Fruit fly (Drosophila melanogaster) whole organism, embryonic: ENCODE data around the gene dao.

ENCODE experiments used
- Atf6 ChIP-seq: fragments of 200-800 bp; sonication (Bioruptor generic); IDR thresholded peaks from 2 replicates; pipeline ENCODE4 v1.3.6; 2022; ENCODE audit warnings: missing biosample characterization, missing genetic modification characterization
- CG10543 ChIP-seq: fragments of 200-800 bp; sonication (Bioruptor generic); optimal IDR thresholded peaks from 3 replicates; lab custom pipeline; 2017; ENCODE audit warnings: missing biosample characterization, mild to moderate bottlenecking, missing genetic modification characterization, moderate library complexity
- CG11504 ChIP-seq: fragments of 200-800 bp; sonication (Bioruptor generic); optimal IDR thresholded peaks from 3 replicates; lab custom pipeline; 2019; ENCODE audit warnings: missing biosample characterization, mild to moderate bottlenecking, missing genetic modification characterization, moderate library complexity
- CG12942 ChIP-seq: fragments of 200-800 bp; sonication (Bioruptor generic); optimal IDR thresholded peaks from 3 replicates; lab custom pipeline; 2016; ENCODE audit warnings: missing biosample characterization, missing genetic modification characterization
- CG15011 ChIP-seq: fragments of 200-800 bp; sonication (Bioruptor generic); optimal IDR thresholded peaks from 3 replicates; lab custom pipeline; 2018; ENCODE audit warnings: missing biosample characterization, mild to moderate bottlenecking, missing genetic modification characterization
- CG15269 ChIP-seq: fragments of 200-800 bp; sonication (Bioruptor generic); optimal IDR thresholded peaks from 2 replicates; lab custom pipeline; 2018; ENCODE audit warnings: missing biosample characterization, mild to moderate bottlenecking, missing genetic modification characterization, moderate library complexity
- CG18764 ChIP-seq: fragments of 200-800 bp; sonication (Bioruptor generic); optimal IDR thresholded peaks from 3 replicates; lab custom pipeline; 2016; ENCODE audit warnings: missing biosample characterization, missing genetic modification characterization
- CG2120 ChIP-seq: fragments of 200-800 bp; sonication (Bioruptor generic); optimal IDR thresholded peaks from 3 replicates; lab custom pipeline; 2016; ENCODE audit warnings: missing biosample characterization, missing genetic modification characterization
- CG31365 ChIP-seq: fragments of 200-800 bp; sonication (Bioruptor generic); optimal IDR thresholded peaks from 2 replicates; lab custom pipeline; 2018; ENCODE audit warnings: missing biosample characterization, mild to moderate bottlenecking, missing genetic modification characterization
- CG7928 ChIP-seq: fragments of 200-800 bp; sonication (Bioruptor generic); optimal IDR thresholded peaks from 2 replicates; lab custom pipeline; 2017; ENCODE audit warnings: missing biosample characterization, mild to moderate bottlenecking, missing genetic modification characterization
- CG7963 ChIP-seq: fragments of 200-800 bp; sonication (Bioruptor generic); IDR thresholded peaks from 3 replicates; pipeline ENCODE4 v1.3.6; 2022; ENCODE audit warnings: missing biosample characterization, missing genetic modification characterization; ENCODE audit not compliant: partially characterized antibody
- CG8281 ChIP-seq: fragments of 200-800 bp; sonication (Bioruptor generic); optimal IDR thresholded peaks from 2 replicates; lab custom pipeline; 2018; ENCODE audit warnings: missing biosample characterization, mild to moderate bottlenecking, missing genetic modification characterization, moderate library complexity
- CG8290 ChIP-seq, 3 experiments: fragments of 200-800 bp; sonication (Bioruptor generic); optimal IDR thresholded peaks; 2 replicates each; lab custom pipeline; 2016 to 2019; ENCODE audit warnings: missing biosample characterization in 3 of 3, missing genetic modification characterization in 3 of 3, mild to moderate bottlenecking in 2 of 3, moderate library complexity in 1 of 3
- Chrac-16 ChIP-seq: fragments of 200-800 bp; sonication (Bioruptor generic); optimal IDR thresholded peaks from 3 replicates; lab custom pipeline; 2016; ENCODE audit warnings: missing biosample characterization, missing genetic modification characterization
- CrebB ChIP-seq: fragments of 200-800 bp; sonication (Bioruptor generic); optimal IDR thresholded peaks from 3 replicates; lab custom pipeline; 2018; ENCODE audit warnings: missing biosample characterization, mild to moderate bottlenecking, missing genetic modification characterization
- Dp ChIP-seq: fragments of 200-800 bp; sonication (Bioruptor generic); optimal IDR thresholded peaks from 2 replicates; lab custom pipeline; 2018; ENCODE audit warnings: missing biosample characterization, mild to moderate bottlenecking, missing genetic modification characterization, moderate library complexity
- Hmx ChIP-seq: fragments of 200-800 bp; sonication (Bioruptor generic); optimal IDR thresholded peaks from 2 replicates; lab custom pipeline; 2016; ENCODE audit warnings: missing biosample characterization, missing genetic modification characterization
- Hr78 ChIP-seq, 2 experiments: fragments of 200-800 bp in 1 of 2; fragments of >200 bp in 1 of 2; sonication (Bioruptor generic) in 1 of 2; optimal IDR thresholded peaks; 2 replicates each; lab custom pipeline; 2017 to 2019; ENCODE audit warnings: missing biosample characterization in 2 of 2, missing genetic modification characterization in 2 of 2, mild to moderate bottlenecking in 1 of 2, moderate library complexity in 1 of 2
- MTF-1 ChIP-seq: fragments of 200-800 bp; sonication (Bioruptor generic); optimal IDR thresholded peaks from 2 replicates; lab custom pipeline; 2018; ENCODE audit warnings: missing biosample characterization, mild to moderate bottlenecking, missing genetic modification characterization, borderline replicate concordance
- NK7.1 ChIP-seq: fragments of 200-800 bp; sonication (Bioruptor generic); optimal IDR thresholded peaks from 3 replicates; lab custom pipeline; 2016; ENCODE audit warnings: missing biosample characterization, missing genetic modification characterization
- Optix ChIP-seq: fragments of 200-800 bp; sonication (Bioruptor generic); IDR thresholded peaks from 3 replicates; pipeline ENCODE4 v1.3.6; 2022; ENCODE audit warnings: missing biosample characterization, missing genetic modification characterization
- Poxn ChIP-seq: fragments of 200-800 bp; sonication (Bioruptor generic); IDR thresholded peaks from 2 replicates; pipeline ENCODE4 v1.3.6; 2022; ENCODE audit warnings: missing biosample characterization, missing genetic modification characterization
- Trl ChIP-seq, 3 experiments: fragments of >200 bp in 2 of 3; fragments of 200-800 bp in 1 of 3; sonication (Bioruptor generic) in 1 of 3; optimal IDR thresholded peaks; 2 replicates in 1 of 3; 3 replicates in 2 of 3; lab custom pipeline; 2016 to 2017; ENCODE audit warnings: missing biosample characterization in 1 of 3, missing genetic modification characterization in 1 of 3
- Vsx1 ChIP-seq: fragments of 200-800 bp; sonication (Bioruptor generic); optimal IDR thresholded peaks from 2 replicates; lab custom pipeline; 2017; ENCODE audit warnings: missing biosample characterization, mild to moderate bottlenecking, missing genetic modification characterization, missing genetic modification reagents
- ac ChIP-seq: fragments of 200-800 bp; sonication (Bioruptor generic); optimal IDR thresholded peaks from 3 replicates; lab custom pipeline; 2017; ENCODE audit warnings: missing biosample characterization, mild to moderate bottlenecking, missing genetic modification characterization
- bbx ChIP-seq: fragments of 200-800 bp; sonication (Bioruptor generic); IDR thresholded peaks from 2 replicates; pipeline ENCODE4 v1.3.6; 2022; ENCODE audit warnings: missing biosample characterization, missing genetic modification characterization; ENCODE audit not compliant: partially characterized antibody
- bsh ChIP-seq, 2 experiments: fragments of 200-800 bp; sonication (Bioruptor generic); optimal IDR thresholded peaks; 2 replicates each; lab custom pipeline; 2017 to 2018; ENCODE audit warnings: mild to moderate bottlenecking in 2 of 2, missing biosample characterization in 2 of 2, missing genetic modification characterization in 2 of 2, moderate library complexity in 1 of 2
- cwo ChIP-seq: fragments of 200-800 bp; sonication (Bioruptor generic); optimal IDR thresholded peaks from 3 replicates; lab custom pipeline; 2017; ENCODE audit warnings: missing biosample characterization, missing genetic modification characterization, mild to moderate bottlenecking, moderate library complexity, missing genetic modification reagents
- dysf ChIP-seq: fragments of 200-800 bp; sonication (Bioruptor generic); IDR thresholded peaks from 3 replicates; pipeline ENCODE4 v1.3.6; 2022; ENCODE audit warnings: missing biosample characterization, missing genetic modification characterization
- gcm ChIP-seq: fragments of 200-800 bp; sonication (Bioruptor generic); optimal IDR thresholded peaks from 2 replicates; lab custom pipeline; 2019; ENCODE audit warnings: missing biosample characterization, mild to moderate bottlenecking, missing genetic modification characterization, moderate library complexity
- grau ChIP-seq: fragments of 200-800 bp; optimal IDR thresholded peaks from 3 replicates; lab custom pipeline; 2019; ENCODE audit warnings: missing biosample characterization, mild to moderate bottlenecking, missing genetic modification characterization, moderate library complexity
- her ChIP-seq: fragments of 200-800 bp; sonication (Bioruptor generic); optimal IDR thresholded peaks from 2 replicates; lab custom pipeline; 2016; ENCODE audit warnings: missing biosample characterization, missing genetic modification characterization
- ind ChIP-seq: fragments of 200-800 bp; sonication (Bioruptor generic); optimal IDR thresholded peaks from 3 replicates; lab custom pipeline; 2016; ENCODE audit warnings: missing biosample characterization, missing genetic modification characterization
- jing ChIP-seq: fragments of 200-800 bp; sonication (Bioruptor generic); optimal IDR thresholded peaks from 2 replicates; lab custom pipeline; 2018; ENCODE audit warnings: missing biosample characterization, mild to moderate bottlenecking, missing genetic modification characterization
- kah ChIP-seq: fragments of 200-800 bp; sonication (Bioruptor generic); optimal IDR thresholded peaks from 2 replicates; lab custom pipeline; 2018; ENCODE audit warnings: missing biosample characterization, mild to moderate bottlenecking, missing genetic modification characterization
- lov ChIP-seq, 2 experiments: fragments of 200-800 bp in 1 of 2; fragments of >200 bp in 1 of 2; sonication (Bioruptor generic) in 1 of 2; IDR thresholded peaks in 1 of 2; optimal IDR thresholded peaks in 1 of 2; 2 replicates in 1 of 2; 3 replicates in 1 of 2; pipeline versions ENCODE4 v1.3.6 to Lab custom; 2017 to 2022; ENCODE audit warnings: missing biosample characterization in 1 of 2, missing genetic modification characterization in 1 of 2
- otp ChIP-seq: fragments of 200-800 bp; sonication (Bioruptor generic); IDR thresholded peaks from 3 replicates; pipeline ENCODE4, ENCODE4 v1.3.6; 2022; ENCODE audit warnings: missing biosample characterization, missing genetic modification characterization
- pan ChIP-seq, 4 experiments: fragments of >200 bp in 3 of 4; fragments of 200-800 bp in 1 of 4; sonication (Bioruptor generic) in 1 of 4; optimal IDR thresholded peaks in 3 of 4; IDR thresholded peaks in 1 of 4; 2 replicates each; pipeline versions ENCODE4 v1.3.6 to Lab custom; 2017 to 2022; ENCODE audit warnings: missing biosample characterization in 2 of 4, missing genetic modification characterization in 2 of 4, mixed read lengths in 1 of 4
- ro ChIP-seq: fragments of 200-800 bp; sonication (Bioruptor generic); IDR thresholded peaks from 2 replicates; pipeline ENCODE4 v1.3.6; 2022; ENCODE audit warnings: missing biosample characterization, missing genetic modification characterization
- run ChIP-seq: fragments of 200-800 bp; sonication (Bioruptor generic); optimal IDR thresholded peaks from 3 replicates; lab custom pipeline; 2018; ENCODE audit warnings: missing biosample characterization, mild to moderate bottlenecking, missing genetic modification characterization
- sens-2 ChIP-seq: fragments of 200-800 bp; sonication (Bioruptor generic); IDR thresholded peaks from 2 replicates; pipeline ENCODE4 v1.3.6; 2022; ENCODE audit warnings: missing biosample characterization, missing genetic modification characterization
- sna ChIP-seq: fragments of 200-800 bp; sonication (Bioruptor generic); IDR thresholded peaks from 2 replicates; pipeline ENCODE4 v1.3.6; 2022; ENCODE audit warnings: missing biosample characterization, missing genetic modification characterization; ENCODE audit not compliant: partially characterized antibody
- stc ChIP-seq: fragments of 200-800 bp; sonication (Bioruptor generic); IDR thresholded peaks from 2 replicates; pipeline ENCODE4 v1.3.6; 2022; ENCODE audit warnings: missing biosample characterization, missing genetic modification characterization
- zen ChIP-seq: fragments of 200-800 bp; sonication (Bioruptor generic); optimal IDR thresholded peaks from 3 replicates; lab custom pipeline; 2018; ENCODE audit warnings: missing biosample characterization, mild to moderate bottlenecking, missing genetic modification characterization, moderate library complexity
- zen2 ChIP-seq: fragments of 200-800 bp; sonication (Bioruptor generic); IDR thresholded peaks from 3 replicates; pipeline ENCODE4 v1.3.6; 2022; ENCODE audit warnings: missing biosample characterization, missing genetic modification characterization; ENCODE audit not compliant: partially characterized antibody

dao gene

DNA sequence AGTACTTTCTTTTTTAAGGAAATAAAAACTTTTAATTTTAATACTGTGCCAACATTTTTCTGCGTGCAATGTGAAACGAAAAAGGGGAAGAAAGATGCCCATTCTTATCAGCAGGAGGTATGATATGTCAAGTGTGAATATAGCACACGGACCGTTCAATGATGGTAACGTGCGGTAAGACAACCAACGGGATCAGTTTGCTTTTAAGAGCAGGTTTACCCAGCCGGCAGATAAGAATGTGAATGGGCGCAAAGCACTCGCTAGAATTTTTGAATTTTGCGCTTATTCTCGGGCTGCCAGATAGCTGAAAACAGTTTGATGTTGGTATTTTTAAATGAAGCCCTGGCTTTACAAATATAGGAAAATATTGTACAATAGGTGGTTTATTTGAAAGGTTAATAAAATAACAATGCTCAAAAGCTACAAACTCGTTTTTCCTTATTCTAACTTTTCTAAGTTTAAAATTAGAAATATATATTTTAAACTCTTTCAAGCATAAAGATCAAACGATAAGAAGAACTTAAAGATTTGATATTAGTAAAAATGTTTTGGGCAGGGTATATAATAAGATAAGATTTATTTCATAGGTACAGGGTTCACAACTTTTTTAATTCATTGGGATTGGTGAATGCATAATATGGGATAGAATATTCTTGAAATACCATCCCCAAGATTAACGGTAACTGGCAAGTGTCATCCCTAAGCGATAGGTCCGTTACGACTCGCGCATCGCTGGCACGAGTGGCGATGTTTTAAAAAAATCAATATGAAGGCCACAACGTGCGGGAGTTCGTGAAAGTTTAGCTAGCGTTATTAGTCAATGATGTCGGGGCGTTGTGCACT lies at the start of gene dao (continued):
- TF ChIP-seq Hr78 (GFP tag; optimal IDR thresholded peaks at IDR 0.05; lab: Kevin White, UChicago) (no peak), CG15269 (tag; lab: Kevin White, UChicago) (peak; percentile 43), NK7.1 (GFP tag; lab: Kevin White, UChicago) (no peak), ro (peak; percentile 29; the same call in 1 of the 2 replicates), Hmx (GFP tag; lab: Kevin White, UChicago) (peak; percentile 17), zen (tag; lab: Kevin White, UChicago) (peak; percentile 1), Poxn (GFP tag; lab: Robert Waterston, UW) (no peak), CG18764 (GFP tag; lab: Kevin White, UChicago) (no peak), ind (GFP tag; lab: Kevin White, UChicago) (peak; percentile 68), Optix (GFP tag; lab: Robert Waterston, UW) (no peak), otp (GFP tag; lab: Robert Waterston, UW) (no peak), zen2 (GFP tag; lab: Robert Waterston, UW) (peak; percentile 40; the same call in 1 of the 3 replicates), pan (optimal IDR thresholded peaks at IDR 0.05; lab: Kevin White, UChicago) (no peak), pan (GFP tag; optimal IDR thresholded peaks at IDR 0.05 in 1 of 2, IDR thresholded peaks at IDR 0.05 in 1 of 2) (peak in 1 of 2 experiments; percentile 71), CG2120 (GFP tag; lab: Kevin White, UChicago) (peak; percentile 70), MTF-1 (peak; percentile 92), her (no peak), stc (GFP tag; lab: Robert Waterston, UW) (no peak), kah (GFP tag; lab: Kevin White, UChicago) (no peak), CG12942 (GFP tag; lab: Kevin White, UChicago) (peak; percentile 38), Vsx1 (GFP tag; lab: Kevin White, UChicago) (no peak), cwo (no peak), CG11504 (peak; percentile 52), dysf (GFP tag; lab: Robert Waterston, UW) (peak; percentile 36; the same call in 1 of the 3 replicates), CG15011 (no peak), sens-2 (no peak), sna (GFP tag; lab: Robert Waterston, UW) (peak; percentile 68; the same call in 1 of the 2 replicates), gcm (GFP tag; lab: Kevin White, UChicago) (no peak), run (tag; lab: Kevin White, UChicago) (no peak), CG31365 (tag; lab: Kevin White, UChicago) (no peak), Dp (GFP tag; lab: Kevin White, UChicago) (peak; percentile 86), lov (optimal IDR thresholded peaks at IDR 0.05; lab: Kevin White, UChicago) (no peak), lov (GFP tag; IDR thresholded peaks at IDR 0.05; lab: Robert Waterston, UW) (no peak), bsh (GFP tag; optimal IDR thresholded peaks at IDR 0.05; lab: Kevin White, UChicago) (peak in 1 of 2 experiments; percentile 43), Chrac-16 (GFP tag; lab: Kevin White, UChicago) (peak; percentile 52), grau (tag; lab: Kevin White, UChicago) (peak; percentile 58), Trl (optimal IDR thresholded peaks at IDR 0.05; lab: Kevin White, UChicago) (no peak), Trl (GFP tag; optimal IDR thresholded peaks at IDR 0.05; lab: Kevin White, UChicago) (no peak), CG7963 (GFP tag; lab: Robert Waterston, UW) (peak; percentile 6; the same call in 1 of the 3 replicates), Atf6 (GFP tag; lab: Robert Waterston, UW) (0 out of 2 replicates have a peak, but pooled peaks have one; percentile 11), bbx (GFP tag; lab: Robert Waterston, UW) (peak; percentile 78), ac (GFP tag; lab: Kevin White, UChicago) (no peak), jing (no peak), CG8290 (GFP tag; optimal IDR thresholded peaks at IDR 0.05; lab: Kevin White, UChicago) (no peak), CG8290 (tag; optimal IDR thresholded peaks at IDR 0.05; lab: Kevin White, UChicago) (peak in 1 of 2 experiments; percentile 57), CrebB (no peak), CG8281 (tag; lab: Kevin White, UChicago) (no peak), CG7928 (peak; percentile 80), CG10543 (GFP tag; lab: Kevin White, UChicago) (no peak)
